Fruit fly (Drosophila melanogaster): ENCODE results near the gene CG42673.

The CG42673 gene

dm6 chr3L:9552190-9552809, 5.3 kb downstream of the CG42673 start:
- TF ChIP-seq CG4496 (GFP tag; IDR thresholded peaks at IDR 0.05) (peak; percentile 14; the same call in 1 of the 3 replicates), CG17806 (tag; optimal IDR thresholded peaks at IDR 0.05) (no peak)

- TF ChIP-seq CG34367 (tag; optimal IDR thresholded peaks at IDR 0.05) (no peak), CG9948 (tag; optimal IDR thresholded peaks at IDR 0.05) (no peak), Pif1A (GFP tag; optimal IDR thresholded peaks at IDR 0.05) (no peak), EcR (GFP tag; optimal IDR thresholded peaks at IDR 0.05) (no peak), CG10348 (GFP tag; IDR thresholded peaks at IDR 0.05) (no peak), fd96Ca (GFP tag; IDR thresholded peaks at IDR 0.05) (no peak), CG14655 (GFP tag; optimal IDR thresholded peaks at IDR 0.05) (no peak), CG12605 (GFP tag; IDR thresholded peaks at IDR 0.05) (no peak)
Observed at dm6 chr3L:9555004-9555403, 8.0 kb downstream of the CG42673 start.

- TF ChIP-seq CG15710 (tag; optimal IDR thresholded peaks at IDR 0.05) (no peak), EcR (GFP tag; optimal IDR thresholded peaks at IDR 0.05) (no peak), CG4496 (GFP tag; IDR thresholded peaks at IDR 0.05) (no peak), CG12605 (GFP tag; IDR thresholded peaks at IDR 0.05) (no peak), CG34367 (tag; optimal IDR thresholded peaks at IDR 0.05) (no peak), CG9948 (tag; optimal IDR thresholded peaks at IDR 0.05) (no peak), CG10348 (GFP tag; IDR thresholded peaks at IDR 0.05) (no peak), CG14655 (GFP tag; optimal IDR thresholded peaks at IDR 0.05) (no peak), Ets98B (GFP tag; IDR thresholded peaks at IDR 0.05) (no peak), D1 (tag; optimal IDR thresholded peaks at IDR 0.05) (no peak), Pif1A (GFP tag; optimal IDR thresholded peaks at IDR 0.05) (no peak), Snoo (tag; optimal IDR thresholded peaks at IDR 0.05) (no peak), rn (GFP tag; IDR thresholded peaks at IDR 0.05) (no peak), CG17806 (tag; optimal IDR thresholded peaks at IDR 0.05) (no peak), CG13204 (GFP tag; optimal IDR thresholded peaks at IDR 0.05) (no peak)
Observed at dm6 chr3L:9556666-9557065, 9.6 kb downstream of the CG42673 start.

- no peak for TF ChIP-seq CG9948 (tag; optimal IDR thresholded peaks at IDR 0.05)
- 0 out of 3 replicates have a peak, but pooled peaks have one; percentile 5 for TF ChIP-seq fd96Ca (GFP tag; IDR thresholded peaks at IDR 0.05)
- TF ChIP-seq CG4496 (GFP tag; IDR thresholded peaks at IDR 0.05), result 0 out of 3 replicates have a peak, but pooled peaks have one; percentile 32
- peak; percentile 55; the same call in 1 of the 2 replicates for TF ChIP-seq CG32121 (GFP tag; IDR thresholded peaks at IDR 0.05)
Observed at dm6 chr3L:9559040-9559439, 12.0 kb downstream of the CG42673 start.

- TF ChIP-seq CG9948 (tag; optimal IDR thresholded peaks at IDR 0.05) (peak; percentile 70), D1 (tag; optimal IDR thresholded peaks at IDR 0.05) (peak; percentile 12), CG34367 (tag; optimal IDR thresholded peaks at IDR 0.05) (no peak), Ets98B (GFP tag; IDR thresholded peaks at IDR 0.05) (peak; percentile 88), CG15710 (tag; optimal IDR thresholded peaks at IDR 0.05) (peak; percentile 29), fd96Ca (GFP tag; IDR thresholded peaks at IDR 0.05) (peak; percentile 71; the same call in 2 of the 3 replicates), Pif1B (GFP tag; optimal IDR thresholded peaks at IDR 0.05) (peak; percentile 66), CG14655 (GFP tag; optimal IDR thresholded peaks at IDR 0.05) (peak; percentile 89), EcR (GFP tag; optimal IDR thresholded peaks at IDR 0.05) (no peak), rn (GFP tag; IDR thresholded peaks at IDR 0.05) (peak; percentile 43), CG10348 (GFP tag; IDR thresholded peaks at IDR 0.05) (peak; percentile 20; the same call in 1 of the 2 replicates), CG8159 (tag; optimal IDR thresholded peaks at IDR 0.05) (peak; percentile 31), CG17806 (tag; optimal IDR thresholded peaks at IDR 0.05) (peak; percentile 51), CG12605 (GFP tag; IDR thresholded peaks at IDR 0.05) (0 out of 2 replicates have a peak, but pooled peaks have one; percentile 25), Snoo (tag; optimal IDR thresholded peaks at IDR 0.05) (no peak), CG32121 (GFP tag; IDR thresholded peaks at IDR 0.05) (peak; percentile 88), CG13204 (GFP tag; optimal IDR thresholded peaks at IDR 0.05) (no peak), Pif1A (GFP tag; optimal IDR thresholded peaks at IDR 0.05) (peak; percentile 56), CG8301 (tag; optimal IDR thresholded peaks at IDR 0.05) (peak; percentile 89), CG4496 (GFP tag; IDR thresholded peaks at IDR 0.05) (peak; percentile 87), gl (tag; optimal IDR thresholded peaks at IDR 0.05) (no peak)
Observed at dm6 chr3L:9566849-9567248, 19.8 kb downstream of the CG42673 start.

dm6 chr3L:9567748-9568147, 20.7 kb downstream of the CG42673 start:
- TF ChIP-seq Pif1B (GFP tag; optimal IDR thresholded peaks at IDR 0.05), result no peak
- TF ChIP-seq Pif1A (GFP tag; optimal IDR thresholded peaks at IDR 0.05), result no peak
- no peak for TF ChIP-seq CG32121 (GFP tag; IDR thresholded peaks at IDR 0.05)
- no peak for TF ChIP-seq Ets98B (GFP tag; IDR thresholded peaks at IDR 0.05)
- TF ChIP-seq CG14655 (GFP tag; optimal IDR thresholded peaks at IDR 0.05), result no peak
- no peak for TF ChIP-seq CG34367 (tag; optimal IDR thresholded peaks at IDR 0.05)
- TF ChIP-seq CG17806 (tag; optimal IDR thresholded peaks at IDR 0.05), result no peak
- no peak for TF ChIP-seq CG9948 (tag; optimal IDR thresholded peaks at IDR 0.05)
- TF ChIP-seq CG10348 (GFP tag; IDR thresholded peaks at IDR 0.05), result no peak
- TF ChIP-seq gl (tag; optimal IDR thresholded peaks at IDR 0.05), result no peak
- TF ChIP-seq CG12605 (GFP tag; IDR thresholded peaks at IDR 0.05), result no peak
- no peak for TF ChIP-seq EcR (GFP tag; optimal IDR thresholded peaks at IDR 0.05)
- TF ChIP-seq CG15710 (tag; optimal IDR thresholded peaks at IDR 0.05), result no peak
- TF ChIP-seq rn (GFP tag; IDR thresholded peaks at IDR 0.05), result no peak
- TF ChIP-seq D1 (tag; optimal IDR thresholded peaks at IDR 0.05), result no peak
- no peak for TF ChIP-seq CG8159 (tag; optimal IDR thresholded peaks at IDR 0.05)
- TF ChIP-seq CG4496 (GFP tag; IDR thresholded peaks at IDR 0.05), result no peak
- no peak for TF ChIP-seq CG13204 (GFP tag; optimal IDR thresholded peaks at IDR 0.05)
- no peak for TF ChIP-seq CG8301 (tag; optimal IDR thresholded peaks at IDR 0.05)
- TF ChIP-seq Snoo (tag; optimal IDR thresholded peaks at IDR 0.05), result no peak
